Worm (Caenorhabditis elegans): Measurements from ENCODE around the gene F59E12.9.

Gene F59E12.9

DNA sequence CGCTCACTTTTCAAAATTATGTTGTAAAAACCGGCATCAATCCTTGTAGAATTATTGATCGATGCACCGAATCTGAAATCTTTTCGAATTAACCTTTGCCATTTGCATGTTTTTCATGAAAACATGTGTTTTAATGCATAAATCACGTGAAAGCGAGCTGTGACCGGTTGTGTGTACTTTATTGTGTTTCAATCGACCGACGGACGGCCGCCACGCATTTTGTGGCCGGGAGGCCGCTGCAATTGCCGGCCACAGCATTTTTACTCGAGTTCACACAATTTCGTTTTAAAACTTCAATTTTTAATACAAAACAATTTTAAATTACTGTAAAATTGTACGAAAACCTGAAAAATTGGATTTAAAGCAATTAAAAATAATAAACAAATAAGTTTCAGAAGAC is 42.1 kb upstream of the F59E12.9 start, which contains the start of gene C25H3.11:
C25H3.11 (minus strand) TSS at position 82 of the 400 bp plus-strand sequence.
- TF ChIP-seq unc-39 (tag; optimal IDR thresholded peaks at IDR 0.05) (no peak), sem-4 (tag; optimal IDR thresholded peaks at IDR 0.05) (no peak), ztf-4 (tag; optimal IDR thresholded peaks at IDR 0.05) (no peak), lsy-2 (tag; optimal IDR thresholded peaks at IDR 0.05) (peak in 1 of 2 experiments; percentile 43), nhr-6 (tag; optimal IDR thresholded peaks at IDR 0.05) (no peak), crh-2 (tag; optimal IDR thresholded peaks at IDR 0.05) (peak; percentile 59), ztf-1 (GFP tag; conservative IDR thresholded peaks at IDR 0.05) (no peak), mbf-1 (tag; optimal IDR thresholded peaks at IDR 0.05) (no peak), nhr-77 (tag; optimal IDR thresholded peaks at IDR 0.05) (no peak), unc-55 (GFP tag; optimal IDR thresholded peaks at IDR 0.05) (peak; percentile 16), F13H6.1 (tag; optimal IDR thresholded peaks at IDR 0.05) (peak; percentile 13), gmeb-1 (tag; optimal IDR thresholded peaks at IDR 0.05) (no peak), blmp-1 (tag; optimal IDR thresholded peaks at IDR 0.05; ENCODE audit: insufficient read depth) (no peak), Y55F3AM.14 (GFP tag; optimal IDR thresholded peaks at IDR 0.05) (no peak), nhr-10 (tag; optimal IDR thresholded peaks at IDR 0.05) (no peak), mdl-1 (tag; optimal IDR thresholded peaks at IDR 0.05) (no peak), ztf-11 (tag; optimal IDR thresholded peaks at IDR 0.05) (no peak), sma-3 (GFP tag; optimal IDR thresholded peaks at IDR 0.05) (peak; percentile 10), elt-1 (tag; optimal IDR thresholded peaks at IDR 0.05) (no peak), ceh-82 (tag; optimal IDR thresholded peaks at IDR 0.05) (no peak), nhr-237 (tag; optimal IDR thresholded peaks at IDR 0.05) (no peak), lin-39 (tag; optimal IDR thresholded peaks at IDR 0.05) (no peak), R02D3.7 (tag; optimal IDR thresholded peaks at IDR 0.05) (no peak), lin-11 (tag; optimal IDR thresholded peaks at IDR 0.05) (no peak), egl-27 (tag; optimal IDR thresholded peaks at IDR 0.05) (no peak), mab-5 (tag; optimal IDR thresholded peaks at IDR 0.05) (no peak), nhr-12 (tag; optimal IDR thresholded peaks at IDR 0.05) (no peak), nhr-23 (tag; optimal IDR thresholded peaks at IDR 0.05) (no peak), peb-1 (tag; optimal IDR thresholded peaks at IDR 0.05) (no peak), nhr-11 (tag; optimal IDR thresholded peaks at IDR 0.05) (no peak), nhr-129 (tag; optimal IDR thresholded peaks at IDR 0.05) (no peak), sma-9 (GFP tag; optimal IDR thresholded peaks at IDR 0.05) (no peak), sma-9 (tag; optimal IDR thresholded peaks at IDR 0.05) (no peak), lin-13 (GFP tag; optimal IDR thresholded peaks at IDR 0.05) (no peak), snpc-4 (tag; optimal IDR thresholded peaks at IDR 0.05) (no peak), nhr-21 (tag; optimal IDR thresholded peaks at IDR 0.05) (peak; percentile 21), C34F6.9 (tag; optimal IDR thresholded peaks at IDR 0.05) (peak; percentile 47), ZK546.5 (tag; optimal IDR thresholded peaks at IDR 0.05) (no peak), skn-1 (tag; optimal IDR thresholded peaks at IDR 0.05) (no peak), dmd-4 (tag; optimal IDR thresholded peaks at IDR 0.05) (no peak), ceh-16 (tag; optimal IDR thresholded peaks at IDR 0.05) (no peak), zag-1 (tag; optimal IDR thresholded peaks at IDR 0.05) (no peak), alr-1 (tag; optimal IDR thresholded peaks at IDR 0.05) (no peak), nhr-25 (tag; optimal IDR thresholded peaks at IDR 0.05) (peak; percentile 41), aly-2 (tag; optimal IDR thresholded peaks at IDR 0.05) (no peak), ama-1 (optimal IDR thresholded peaks at IDR 0.05) (no peak), fos-1 (tag; optimal IDR thresholded peaks at IDR 0.05) (peak; percentile 33), unc-62 (GFP tag; optimal IDR thresholded peaks at IDR 0.05) (no peak), elt-3 (tag; optimal IDR thresholded peaks at IDR 0.05) (no peak)
